Worm (Caenorhabditis elegans): ENCODE results near the gene B0272.3.

ce11 chrX:9388686-9389085 is 42.5 kb upstream of the B0272.3 start:
- TF ChIP-seq cebp-2 (GFP tag; IDR thresholded peaks at IDR 0.05): no peak
- TF ChIP-seq bed-2 (GFP tag; IDR thresholded peaks at IDR 0.05): no peak
- TF ChIP-seq ztf-26 (tag; optimal IDR thresholded peaks at IDR 0.05): no peak
